Fruit fly (Drosophila melanogaster) whole organism, prepupa: Measurements from ENCODE around the gene RpL3.
A peak's percentile ranks its signal among the peaks of the same experiment; 100 is the strongest.

Experiments used
- CG11294 ChIP-seq: fragments of 200-800 bp; sonication (Bioruptor generic); IDR thresholded peaks from 2 replicates; pipeline ENCODE4 v1.3.6; 2022; ENCODE audit warnings: missing biosample characterization, missing genetic modification characterization
- CG11902 ChIP-seq: fragments of 200-800 bp; sonication (Bioruptor generic); optimal IDR thresholded peaks from 3 replicates; lab custom pipeline; 2016; ENCODE audit warnings: missing biosample characterization, missing genetic modification characterization
- CG15336 ChIP-seq: fragments of 200-800 bp; sonication (Bioruptor generic); IDR thresholded peaks from 2 replicates; pipeline ENCODE4 v1.3.6; 2022; ENCODE audit warnings: missing biosample characterization, missing genetic modification characterization
- CG16779 ChIP-seq: fragments of 200-800 bp; sonication (Bioruptor generic); optimal IDR thresholded peaks from 3 replicates; lab custom pipeline; 2017; ENCODE audit warnings: missing biosample characterization, mild to moderate bottlenecking, missing genetic modification characterization
- CG3032 ChIP-seq: fragments of 200-800 bp; optimal IDR thresholded peaks from 2 replicates; lab custom pipeline; 2019; ENCODE audit warnings: missing biosample characterization, mild to moderate bottlenecking, missing genetic modification characterization, moderate library complexity
- CG31627 ChIP-seq: fragments of 200-800 bp; sonication (Bioruptor generic); optimal IDR thresholded peaks from 3 replicates; lab custom pipeline; 2016; ENCODE audit warnings: missing biosample characterization, missing genetic modification characterization
- CG32006 ChIP-seq: fragments of 200-800 bp; sonication (Bioruptor generic); optimal IDR thresholded peaks from 3 replicates; lab custom pipeline; 2017; ENCODE audit warnings: missing biosample characterization, mild to moderate bottlenecking, missing genetic modification characterization
- CG3919 ChIP-seq: fragments of 200-800 bp; sonication (Bioruptor generic); optimal IDR thresholded peaks from 3 replicates; lab custom pipeline; 2016; ENCODE audit warnings: missing biosample characterization, missing genetic modification characterization
- CG6163 ChIP-seq: fragments of 200-800 bp; sonication (Bioruptor generic); IDR thresholded peaks from 3 replicates; pipeline ENCODE4 v1.3.6; 2022; ENCODE audit warnings: missing biosample characterization, missing genetic modification characterization
- CG6276 ChIP-seq: fragments of 200-800 bp; sonication (Bioruptor generic); optimal IDR thresholded peaks from 2 replicates; lab custom pipeline; 2017; ENCODE audit warnings: missing biosample characterization, mild to moderate bottlenecking, missing genetic modification characterization
- CG6792 ChIP-seq: fragments of 200-800 bp; sonication (Bioruptor generic); optimal IDR thresholded peaks from 3 replicates; lab custom pipeline; 2016; ENCODE audit warnings: missing biosample characterization, missing genetic modification characterization
- CG6808 ChIP-seq: fragments of 200-800 bp; sonication (Bioruptor generic); optimal IDR thresholded peaks from 3 replicates; lab custom pipeline; 2017; ENCODE audit warnings: missing biosample characterization, missing genetic modification characterization, mild to moderate bottlenecking, moderate library complexity, missing genetic modification reagents
- CG6854 ChIP-seq: fragments of 200-800 bp; sonication (Bioruptor generic); optimal IDR thresholded peaks from 2 replicates; lab custom pipeline; 2017; ENCODE audit warnings: missing biosample characterization, mild to moderate bottlenecking, missing genetic modification characterization
- CG7368 ChIP-seq: fragments of 200-800 bp; sonication (Bioruptor generic); optimal IDR thresholded peaks from 3 replicates; lab custom pipeline; 2016; ENCODE audit warnings: missing biosample characterization, missing genetic modification characterization
- CG8119 ChIP-seq: fragments of 200-800 bp; sonication (Bioruptor generic); IDR thresholded peaks from 3 replicates; pipeline ENCODE4 v1.3.6; 2022; ENCODE audit warnings: missing biosample characterization, missing genetic modification characterization
- Eip75B ChIP-seq: fragments of 200-800 bp; sonication (Bioruptor generic); optimal IDR thresholded peaks from 3 replicates; lab custom pipeline; 2016; ENCODE audit warnings: missing biosample characterization, missing genetic modification characterization
- Eip78C ChIP-seq: fragments of 200-800 bp; sonication (Bioruptor generic); peaks from one replicate; lab custom pipeline; 2016; ENCODE audit warnings: missing biosample characterization, missing genetic modification characterization
- Eip93F ChIP-seq: fragments of 200-800 bp; sonication (Bioruptor generic); optimal IDR thresholded peaks from 2 replicates; lab custom pipeline; 2016; ENCODE audit warnings: missing biosample characterization, mild to moderate bottlenecking, missing genetic modification characterization
- Ets96B ChIP-seq: fragments of 200-800 bp; optimal IDR thresholded peaks from 2 replicates; lab custom pipeline; 2019; ENCODE audit warnings: missing biosample characterization, mild to moderate bottlenecking, missing genetic modification characterization, moderate library complexity
- Gug ChIP-seq: fragments of 200-800 bp; sonication (Bioruptor generic); IDR thresholded peaks from 2 replicates; pipeline ENCODE4 v1.3.6; 2022; ENCODE audit warnings: missing biosample characterization, missing genetic modification characterization
- Hr38 ChIP-seq: sonication (Bioruptor generic); optimal IDR thresholded peaks from 2 replicates; lab custom pipeline; 2016; ENCODE audit warnings: missing biosample characterization, missing genetic modification characterization
- Hr4 ChIP-seq: fragments of 200-800 bp; sonication (Bioruptor generic); optimal IDR thresholded peaks from 3 replicates; lab custom pipeline; 2016; ENCODE audit warnings: missing biosample characterization, missing genetic modification characterization
- OdsH ChIP-seq: fragments of 200-800 bp; sonication (Bioruptor generic); optimal IDR thresholded peaks from 3 replicates; lab custom pipeline; 2016; ENCODE audit warnings: missing biosample characterization, missing genetic modification characterization
- Sox102F ChIP-seq: fragments of 200-800 bp; sonication (Bioruptor generic); optimal IDR thresholded peaks from 2 replicates; lab custom pipeline; 2016; ENCODE audit warnings: missing biosample characterization, mild to moderate bottlenecking, missing genetic modification characterization
- Sox14 ChIP-seq: fragments of 200-800 bp; sonication (Bioruptor generic); optimal IDR thresholded peaks from 3 replicates; lab custom pipeline; 2016; ENCODE audit warnings: missing biosample characterization, missing genetic modification characterization
- cyc ChIP-seq: fragments of 200-800 bp; sonication (Bioruptor generic); optimal IDR thresholded peaks from 3 replicates; lab custom pipeline; 2016; ENCODE audit warnings: missing biosample characterization, missing genetic modification characterization
- dac ChIP-seq: fragments of 200-800 bp; sonication (Bioruptor generic); optimal IDR thresholded peaks from 2 replicates; lab custom pipeline; 2017; ENCODE audit warnings: missing biosample characterization, mild to moderate bottlenecking, missing genetic modification characterization
- dsx ChIP-seq: fragments of 200-800 bp; optimal IDR thresholded peaks from 3 replicates; lab custom pipeline; 2019; ENCODE audit warnings: missing biosample characterization, mild to moderate bottlenecking, missing genetic modification characterization, moderate library complexity; ENCODE audit not compliant: poor library complexity, severe bottlenecking
- eg ChIP-seq: fragments of 200-800 bp; sonication (Bioruptor generic); IDR thresholded peaks from 3 replicates; pipeline ENCODE4 v1.3.6; 2022; ENCODE audit warnings: missing biosample characterization, missing genetic modification characterization
- esn ChIP-seq: fragments of 200-800 bp; sonication (Bioruptor generic); optimal IDR thresholded peaks from 2 replicates; lab custom pipeline; 2016; ENCODE audit warnings: missing biosample characterization, mild to moderate bottlenecking, missing genetic modification characterization, moderate library complexity
- lz ChIP-seq: fragments of 200-800 bp; sonication (Bioruptor generic); optimal IDR thresholded peaks from 3 replicates; lab custom pipeline; 2016; ENCODE audit warnings: missing biosample characterization, missing genetic modification characterization
- net ChIP-seq: fragments of 200-800 bp; sonication (Bioruptor generic); optimal IDR thresholded peaks from 3 replicates; lab custom pipeline; 2016; ENCODE audit warnings: missing biosample characterization, missing genetic modification characterization
- spab ChIP-seq: fragments of 200-800 bp; sonication (Bioruptor generic); optimal IDR thresholded peaks from 2 replicates; lab custom pipeline; 2017; ENCODE audit warnings: missing biosample characterization, mild to moderate bottlenecking, missing genetic modification characterization, missing genetic modification reagents
- ss ChIP-seq, 2 experiments: fragments of 200-800 bp; sonication (Bioruptor generic); optimal IDR thresholded peaks; 2 replicates in 1 of 2; 3 replicates in 1 of 2; lab custom pipeline; 2017 to 2018; ENCODE audit warnings: mild to moderate bottlenecking in 2 of 2, missing biosample characterization in 2 of 2, missing genetic modification characterization in 2 of 2, moderate library complexity in 1 of 2
- topi ChIP-seq: fragments of 200-800 bp; sonication (Bioruptor generic); optimal IDR thresholded peaks from 3 replicates; lab custom pipeline; 2016; ENCODE audit warnings: missing biosample characterization, missing genetic modification characterization
- vri ChIP-seq: fragments of 200-800 bp; sonication (Bioruptor generic); optimal IDR thresholded peaks from 3 replicates; lab custom pipeline; 2016; ENCODE audit warnings: missing biosample characterization, mild to moderate bottlenecking, missing genetic modification characterization

The RpL3 gene

DNA sequence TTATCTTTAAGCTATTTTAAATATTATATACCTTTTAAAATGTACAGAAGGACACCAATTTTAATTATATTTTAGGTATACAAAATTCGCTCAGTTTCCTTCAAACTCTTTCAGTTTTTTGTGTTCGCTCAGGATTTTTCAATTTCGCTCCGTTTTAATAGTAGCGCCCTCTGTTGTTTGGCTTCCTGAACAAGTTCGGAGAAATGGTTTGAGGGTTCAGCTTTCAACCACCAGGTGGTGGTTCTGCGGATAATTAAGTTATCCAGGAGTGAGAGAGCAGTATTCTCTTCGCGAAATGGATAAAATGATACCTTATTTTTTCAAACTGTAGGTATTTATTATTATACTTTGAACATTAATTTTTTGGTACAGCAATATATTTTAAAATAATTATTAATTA lies 47.3 kb downstream of the RpL3 start (continued):
- peak; percentile 57 for TF ChIP-seq CG7368 (GFP tag; lab: Kevin White, UChicago)
- TF ChIP-seq Eip75B: peak; percentile 47
- TF ChIP-seq Hr4: peak; percentile 60
- peak; percentile 37 for TF ChIP-seq Sox102F
- peak; percentile 14 to 53 for TF ChIP-seq ss (GFP tag; optimal IDR thresholded peaks at IDR 0.05; lab: Kevin White, UChicago)
- TF ChIP-seq cyc (GFP tag; lab: Kevin White, UChicago): peak; percentile 46
- no peak for TF ChIP-seq CG8119 (GFP tag; lab: Robert Waterston, UW)
- peak; percentile 45 for TF ChIP-seq net

DNA sequence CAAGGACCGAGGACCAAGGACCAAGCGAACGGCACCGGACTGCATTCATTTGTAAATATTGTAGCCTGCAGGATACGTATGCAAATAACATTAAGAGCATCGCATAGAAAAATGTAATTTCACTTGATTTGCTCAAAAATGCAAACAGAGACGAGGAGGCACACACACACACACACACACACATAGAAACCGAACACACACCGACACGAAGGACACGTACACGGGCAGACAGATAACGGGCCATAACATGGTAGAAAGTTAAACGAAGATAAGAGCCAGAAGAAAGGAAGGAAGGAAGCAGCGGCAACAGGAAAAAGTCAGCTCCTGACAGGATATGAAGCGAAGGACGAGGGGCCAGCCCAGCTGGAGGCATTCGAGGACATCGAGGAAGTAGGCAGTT lies 48.9 kb downstream of the RpL3 start:
- TF ChIP-seq CG32006 (GFP tag; lab: Kevin White, UChicago): no peak
- TF ChIP-seq CG6854 (GFP tag; lab: Kevin White, UChicago): no peak
- TF ChIP-seq Ets96B (tag; lab: Kevin White, UChicago): no peak
- TF ChIP-seq dac (GFP tag; lab: Kevin White, UChicago): no peak
- no peak for TF ChIP-seq CG8119 (GFP tag; lab: Robert Waterston, UW)
- no peak for TF ChIP-seq Eip78C
- no peak for TF ChIP-seq lz (GFP tag; lab: Kevin White, UChicago)
- TF ChIP-seq topi (GFP tag; lab: Kevin White, UChicago): no peak
- TF ChIP-seq CG6808 (GFP tag; lab: Kevin White, UChicago): no peak
- no peak for TF ChIP-seq net
- no peak for TF ChIP-seq Hr38
- no peak for TF ChIP-seq CG11902 (GFP tag; lab: Kevin White, UChicago)
- TF ChIP-seq eg (GFP tag; lab: Robert Waterston, UW): no peak
- TF ChIP-seq spab (GFP tag; lab: Kevin White, UChicago): no peak
- TF ChIP-seq esn: no peak
- no peak for TF ChIP-seq CG6163 (GFP tag; lab: Robert Waterston, UW)

DNA sequence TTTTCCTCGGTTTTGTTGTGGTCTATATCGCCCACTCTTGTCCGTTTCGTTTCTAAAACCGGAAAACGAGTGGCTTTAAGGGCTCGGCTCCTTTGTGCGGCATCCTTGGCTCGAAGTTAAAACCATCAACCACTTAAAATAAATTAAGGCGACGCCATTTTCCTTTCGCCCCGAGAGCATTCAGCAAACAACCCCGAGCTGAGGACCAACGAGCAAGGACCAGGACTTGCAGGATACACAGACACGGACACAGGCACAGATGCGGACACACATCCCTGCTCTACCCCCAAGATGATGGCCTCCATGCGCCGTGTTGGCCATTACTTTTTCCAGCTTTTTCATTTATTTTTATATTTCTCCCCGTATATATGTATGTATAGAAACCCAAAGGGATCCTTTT lies 51.0 kb downstream of the RpL3 start:
- no peak for TF ChIP-seq CG16779 (tag; lab: Kevin White, UChicago)
- no peak for TF ChIP-seq Ets96B (tag; lab: Kevin White, UChicago)
- TF ChIP-seq CG11294 (GFP tag; lab: Robert Waterston, UW): no peak
- TF ChIP-seq CG7368 (GFP tag; lab: Kevin White, UChicago): no peak
- no peak for TF ChIP-seq Eip93F
- TF ChIP-seq ss (GFP tag; optimal IDR thresholded peaks at IDR 0.05; lab: Kevin White, UChicago): no peak
- no peak for TF ChIP-seq dsx (GFP tag; lab: Kevin White, UChicago)
- no peak for TF ChIP-seq Gug (GFP tag; lab: Robert Waterston, UW)
- no peak for TF ChIP-seq CG15336 (GFP tag; lab: Robert Waterston, UW)
- TF ChIP-seq CG11902 (GFP tag; lab: Kevin White, UChicago): no peak
- TF ChIP-seq CG3919: no peak
- TF ChIP-seq CG6276 (GFP tag; lab: Kevin White, UChicago): no peak
- TF ChIP-seq vri (GFP tag; lab: Kevin White, UChicago): no peak
- TF ChIP-seq Sox14 (GFP tag; lab: Kevin White, UChicago): no peak
- TF ChIP-seq CG31627 (GFP tag; lab: Kevin White, UChicago): no peak
- no peak for TF ChIP-seq CG3032 (tag; lab: Kevin White, UChicago)
- TF ChIP-seq OdsH (GFP tag; lab: Kevin White, UChicago): no peak
- no peak for TF ChIP-seq CG6792 (GFP tag; lab: Kevin White, UChicago)
